Fruit fly (Drosophila melanogaster) whole organism, embryonic: ENCODE measurements around the gene ssp7.

ENCODE experiments used
- Abd-B ChIP-seq: fragments of 200-800 bp; sonication (Bioruptor generic); optimal IDR thresholded peaks from 2 replicates; lab custom pipeline; 2018; ENCODE audit warnings: missing biosample characterization, mild to moderate bottlenecking, missing genetic modification characterization, moderate library complexity
- Bgb ChIP-seq: fragments of 200-800 bp; sonication (Bioruptor generic); IDR thresholded peaks from 2 replicates; pipeline ENCODE4 v1.3.6; 2022; ENCODE audit warnings: missing biosample characterization, missing genetic modification characterization; ENCODE audit not compliant: partially characterized antibody
- CG11695 ChIP-seq: fragments of 200-800 bp; sonication (Bioruptor generic); IDR thresholded peaks from 3 replicates; pipeline ENCODE4 v1.3.6; 2022; ENCODE audit warnings: missing biosample characterization, missing genetic modification characterization
- CG14710 ChIP-seq: fragments of 200-800 bp; sonication (Bioruptor generic); optimal IDR thresholded peaks from 3 replicates; lab custom pipeline; 2019; ENCODE audit warnings: missing biosample characterization, mild to moderate bottlenecking, missing genetic modification characterization, moderate library complexity
- CG15269 ChIP-seq: fragments of 200-800 bp; sonication (Bioruptor generic); optimal IDR thresholded peaks from 2 replicates; lab custom pipeline; 2018; ENCODE audit warnings: missing biosample characterization, mild to moderate bottlenecking, missing genetic modification characterization, moderate library complexity
- CG15601 ChIP-seq: fragments of 200-800 bp; sonication (Bioruptor generic); optimal IDR thresholded peaks from 3 replicates; lab custom pipeline; 2019; ENCODE audit warnings: missing biosample characterization, mild to moderate bottlenecking, missing genetic modification characterization, moderate library complexity
- CG16815 ChIP-seq: fragments of 200-800 bp; sonication (Bioruptor generic); optimal IDR thresholded peaks from 3 replicates; lab custom pipeline; 2017; ENCODE audit warnings: missing biosample characterization, mild to moderate bottlenecking, missing genetic modification characterization
- CG17186 ChIP-seq: fragments of 200-800 bp; sonication (Bioruptor generic); optimal IDR thresholded peaks from 3 replicates; lab custom pipeline; 2017; ENCODE audit warnings: missing biosample characterization, missing genetic modification reagents, missing genetic modification characterization
- CG18262 ChIP-seq: fragments of 200-800 bp; optimal IDR thresholded peaks from 3 replicates; lab custom pipeline; 2019; ENCODE audit warnings: missing biosample characterization, mild to moderate bottlenecking, missing genetic modification characterization, moderate library complexity
- CG2129 ChIP-seq: fragments of 200-800 bp; sonication (Bioruptor generic); IDR thresholded peaks from 2 replicates; pipeline ENCODE4 v1.3.6; 2022; ENCODE audit warnings: missing biosample characterization, missing genetic modification characterization; ENCODE audit not compliant: partially characterized antibody
- CG2712 ChIP-seq: fragments of 200-800 bp; optimal IDR thresholded peaks from 3 replicates; lab custom pipeline; 2019; ENCODE audit warnings: missing biosample characterization, mild to moderate bottlenecking, missing genetic modification characterization, moderate library complexity
- CG2889 ChIP-seq: fragments of 200-800 bp; sonication (Bioruptor generic); IDR thresholded peaks from 3 replicates; pipeline ENCODE4 v1.3.6; 2022; ENCODE audit warnings: missing biosample characterization, missing genetic modification characterization
- CG30403 ChIP-seq: fragments of 200-800 bp; sonication (Bioruptor generic); optimal IDR thresholded peaks from 3 replicates; lab custom pipeline; 2016; ENCODE audit warnings: missing biosample characterization, missing genetic modification characterization
- CG32532 ChIP-seq: fragments of 200-800 bp; sonication (Bioruptor generic); IDR thresholded peaks from 2 replicates; pipeline ENCODE4 v1.3.6; 2022; ENCODE audit warnings: missing biosample characterization, missing genetic modification characterization
- CG34224 ChIP-seq: fragments of 200-800 bp; sonication (Bioruptor generic); IDR thresholded peaks from 3 replicates; pipeline ENCODE4 v1.3.6; 2022; ENCODE audit warnings: missing biosample characterization, missing genetic modification characterization; ENCODE audit not compliant: partially characterized antibody
- CG4424 ChIP-seq: fragments of 200-800 bp; sonication (Bioruptor generic); optimal IDR thresholded peaks from 3 replicates; lab custom pipeline; 2016; ENCODE audit warnings: missing biosample characterization, missing genetic modification characterization
- CG5245 ChIP-seq: fragments of 200-800 bp; sonication (Bioruptor generic); optimal IDR thresholded peaks from 3 replicates; lab custom pipeline; 2016; ENCODE audit warnings: missing biosample characterization, missing genetic modification characterization
- CG7556 ChIP-seq: fragments of 200-800 bp; sonication (Bioruptor generic); optimal IDR thresholded peaks from 2 replicates; lab custom pipeline; 2017; ENCODE audit warnings: missing biosample characterization, mild to moderate bottlenecking, missing genetic modification characterization
- CG9215 ChIP-seq: fragments of 200-800 bp; sonication (Bioruptor generic); IDR thresholded peaks from 2 replicates; pipeline ENCODE4 v1.3.6; 2022; ENCODE audit warnings: missing biosample characterization, missing genetic modification characterization
- CG9437 ChIP-seq: fragments of 200-800 bp; sonication (Bioruptor generic); optimal IDR thresholded peaks from 2 replicates; lab custom pipeline; 2018; ENCODE audit warnings: missing biosample characterization, mild to moderate bottlenecking, missing genetic modification characterization
- CG9876 ChIP-seq: fragments of 200-800 bp; sonication (Bioruptor generic); optimal IDR thresholded peaks from 2 replicates; lab custom pipeline; 2016; ENCODE audit warnings: missing biosample characterization, missing genetic modification characterization
- CTCF ChIP-seq: fragments of 200-800 bp; sonication (Bioruptor generic); optimal IDR thresholded peaks from 2 replicates; lab custom pipeline; 2017; ENCODE audit warnings: missing biosample characterization, mild to moderate bottlenecking, missing genetic modification characterization, moderate library complexity
- Camta ChIP-seq: fragments of 200-800 bp; sonication (Bioruptor generic); optimal IDR thresholded peaks from 2 replicates; lab custom pipeline; 2016; ENCODE audit warnings: missing biosample characterization, missing genetic modification characterization
- E2f1 ChIP-seq: fragments of 200-800 bp; sonication (Bioruptor generic); IDR thresholded peaks from 2 replicates; pipeline ENCODE4 v1.3.6; 2022; ENCODE audit warnings: missing biosample characterization, missing genetic modification characterization
- Fer1 ChIP-seq: fragments of 200-800 bp; sonication (Bioruptor generic); optimal IDR thresholded peaks from 2 replicates; lab custom pipeline; 2017; ENCODE audit warnings: missing biosample characterization, mild to moderate bottlenecking, missing genetic modification characterization
- MBD-R2 ChIP-seq: fragments of 200-800 bp; sonication (Bioruptor generic); IDR thresholded peaks from 2 replicates; pipeline ENCODE4 v1.3.6; 2022; ENCODE audit warnings: missing biosample characterization, missing genetic modification characterization
- Myb ChIP-seq: fragments of 200-800 bp; sonication (Bioruptor generic); optimal IDR thresholded peaks from 2 replicates; lab custom pipeline; 2016; ENCODE audit warnings: missing biosample characterization, missing genetic modification characterization
- Neu2 ChIP-seq: fragments of 200-800 bp; sonication (Bioruptor generic); optimal IDR thresholded peaks from 3 replicates; lab custom pipeline; 2016; ENCODE audit warnings: missing biosample characterization, missing genetic modification characterization, borderline replicate concordance
- Nf-YA ChIP-seq: fragments of 200-800 bp; sonication (Bioruptor generic); IDR thresholded peaks from 2 replicates; pipeline ENCODE4 v1.3.6; 2022; ENCODE audit warnings: missing biosample characterization, missing genetic modification characterization
- Ptx1 ChIP-seq: fragments of 200-800 bp; sonication (Bioruptor generic); IDR thresholded peaks from 2 replicates; pipeline ENCODE4 v1.3.6; 2022; ENCODE audit warnings: missing biosample characterization, missing genetic modification characterization
- Sin3A ChIP-seq: fragments of >200 bp; optimal IDR thresholded peaks from 2 replicates; lab custom pipeline; 2018
- YL-1 ChIP-seq: fragments of 200-800 bp; sonication (Bioruptor generic); optimal IDR thresholded peaks from 3 replicates; lab custom pipeline; 2017; ENCODE audit warnings: missing biosample characterization, mild to moderate bottlenecking, missing genetic modification characterization
- amos ChIP-seq: fragments of 200-800 bp; sonication (Bioruptor generic); IDR thresholded peaks from 2 replicates; pipeline ENCODE4 v1.3.6; 2022; ENCODE audit warnings: missing biosample characterization, missing genetic modification characterization; ENCODE audit not compliant: partially characterized antibody
- ara ChIP-seq: fragments of 200-800 bp; sonication (Bioruptor generic); IDR thresholded peaks from 2 replicates; pipeline ENCODE4 v1.3.6; 2022; ENCODE audit warnings: missing biosample characterization, missing genetic modification characterization
- ase ChIP-seq: fragments of 200-800 bp; sonication (Bioruptor generic); IDR thresholded peaks from 3 replicates; pipeline ENCODE4 v1.3.6; 2022; ENCODE audit warnings: missing biosample characterization, missing genetic modification characterization
- bab2 ChIP-seq: fragments of 200-800 bp; sonication (Bioruptor generic); optimal IDR thresholded peaks from 2 replicates; lab custom pipeline; 2016; ENCODE audit warnings: missing biosample characterization, missing genetic modification characterization
- bowl ChIP-seq: fragments of 200-800 bp; sonication (Bioruptor generic); IDR thresholded peaks from 2 replicates; pipeline ENCODE4 v1.3.6; 2022; ENCODE audit warnings: missing biosample characterization, missing genetic modification characterization
- da ChIP-seq: fragments of 200-800 bp; sonication (Bioruptor generic); optimal IDR thresholded peaks from 2 replicates; lab custom pipeline; 2016; ENCODE audit warnings: missing biosample characterization, missing genetic modification characterization
- dpn ChIP-seq, 2 experiments: fragments of 200-800 bp; sonication (Bioruptor generic); optimal IDR thresholded peaks; 3 replicates each; lab custom pipeline; 2016; ENCODE audit warnings: missing biosample characterization in 2 of 2, missing genetic modification characterization in 2 of 2
- jumu ChIP-seq: fragments of 200-800 bp; sonication (Bioruptor generic); optimal IDR thresholded peaks from 3 replicates; lab custom pipeline; 2016; ENCODE audit warnings: missing biosample characterization, missing genetic modification characterization
- lbe ChIP-seq: fragments of 200-800 bp; sonication (Bioruptor generic); optimal IDR thresholded peaks from 2 replicates; lab custom pipeline; 2016; ENCODE audit warnings: missing biosample characterization, mild to moderate bottlenecking, missing genetic modification characterization
- mam ChIP-seq: fragments of 200-800 bp; sonication (Bioruptor generic); optimal IDR thresholded peaks from 3 replicates; lab custom pipeline; 2016; ENCODE audit warnings: missing biosample characterization, missing genetic modification characterization
- mirr ChIP-seq: fragments of 200-800 bp; sonication (Bioruptor generic); optimal IDR thresholded peaks from 3 replicates; lab custom pipeline; 2018; ENCODE audit warnings: missing biosample characterization, mild to moderate bottlenecking, missing genetic modification characterization
- mld ChIP-seq: fragments of 200-800 bp; sonication (Bioruptor generic); IDR thresholded peaks from 3 replicates; pipeline ENCODE4 v1.3.6; 2022; ENCODE audit warnings: missing biosample characterization, missing genetic modification characterization; ENCODE audit not compliant: partially characterized antibody
- run ChIP-seq: fragments of 200-800 bp; sonication (Bioruptor generic); optimal IDR thresholded peaks from 3 replicates; lab custom pipeline; 2018; ENCODE audit warnings: missing biosample characterization, mild to moderate bottlenecking, missing genetic modification characterization
- sim ChIP-seq: fragments of 200-800 bp; sonication (Bioruptor generic); IDR thresholded peaks from 2 replicates; pipeline ENCODE4 v1.3.6; 2022; ENCODE audit warnings: missing biosample characterization, missing genetic modification characterization
- vfl ChIP-seq: fragments of 200-800 bp; sonication (Bioruptor generic); optimal IDR thresholded peaks from 2 replicates; lab custom pipeline; 2016; ENCODE audit warnings: missing biosample characterization, missing genetic modification characterization
- wek ChIP-seq: fragments of 200-800 bp; sonication (Bioruptor generic); optimal IDR thresholded peaks from 3 replicates; lab custom pipeline; 2018; ENCODE audit warnings: missing biosample characterization, mild to moderate bottlenecking, missing genetic modification characterization, moderate library complexity

Gene ssp7

DNA sequence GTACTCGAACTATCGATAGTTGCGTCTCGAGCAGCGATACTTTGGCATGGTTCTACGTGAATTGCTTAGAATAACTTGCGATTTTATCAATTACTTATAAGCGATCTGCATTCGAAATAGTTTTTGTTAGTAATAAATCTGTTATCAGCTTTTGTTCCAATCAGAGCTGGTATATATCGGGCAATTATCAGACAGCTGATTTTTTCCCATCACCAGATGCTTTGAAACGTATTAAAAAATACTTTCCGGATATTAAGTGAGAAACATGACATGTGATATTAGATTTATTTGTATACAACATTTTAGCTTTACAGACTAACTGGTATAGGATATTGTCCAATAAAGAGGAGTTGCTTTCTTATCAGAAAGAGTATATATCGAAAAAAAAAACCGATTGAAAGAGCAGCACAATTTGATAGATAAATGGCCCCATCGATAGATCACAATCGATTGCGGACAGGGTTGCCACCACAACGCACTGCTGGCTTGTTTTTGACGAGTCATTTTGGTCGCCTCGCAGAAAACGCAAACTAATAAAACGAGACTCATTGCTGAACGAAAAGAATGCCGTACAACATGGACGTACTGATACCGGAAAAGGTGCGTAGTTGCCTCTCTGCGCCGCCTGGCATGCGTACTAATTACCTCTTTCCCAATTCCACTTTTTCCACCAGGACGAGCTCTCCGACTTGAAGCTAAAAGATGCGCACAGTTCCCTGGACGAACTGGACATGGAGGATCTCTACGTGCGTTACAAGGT lies 15.1 kb downstream of the ssp7 start, which contains the start of gene Rpt3 (continued):
- TF ChIP-seq CG9876 (GFP tag; lab: Kevin White, UChicago): no peak
- peak; percentile 47 for TF ChIP-seq Bgb (GFP tag; lab: Robert Waterston, UW)
- TF ChIP-seq ara (GFP tag; lab: Robert Waterston, UW): no peak
- no peak for TF ChIP-seq Neu2 (GFP tag; lab: Kevin White, UChicago)
- TF ChIP-seq YL-1 (GFP tag; lab: Kevin White, UChicago): peak; percentile 43
- no peak for TF ChIP-seq ase (GFP tag; lab: Robert Waterston, UW)
- no peak for TF ChIP-seq sim (GFP tag; lab: Robert Waterston, UW)
- no peak for TF ChIP-seq CG7556 (GFP tag; lab: Kevin White, UChicago)
- TF ChIP-seq Myb: peak; percentile 37
- TF ChIP-seq vfl: no peak
- no peak for TF ChIP-seq Camta (GFP tag; lab: Kevin White, UChicago)
- TF ChIP-seq wek (GFP tag; lab: Kevin White, UChicago): no peak
- TF ChIP-seq CG15601 (tag; lab: Kevin White, UChicago): no peak
- TF ChIP-seq Ptx1 (GFP tag; lab: Robert Waterston, UW): no peak
- TF ChIP-seq CTCF (GFP tag; lab: Kevin White, UChicago): no peak
- TF ChIP-seq mam (GFP tag; lab: Kevin White, UChicago): peak; percentile 0
- TF ChIP-seq MBD-R2 (GFP tag; lab: Robert Waterston, UW): peak; percentile 47
- TF ChIP-seq CG9437 (GFP tag; lab: Kevin White, UChicago): peak; percentile 5
- TF ChIP-seq CG2712 (tag; lab: Kevin White, UChicago): peak; percentile 34
- no peak for TF ChIP-seq CG9215
- TF ChIP-seq CG14710 (tag; lab: Kevin White, UChicago): peak; percentile 99
- TF ChIP-seq CG15269 (tag; lab: Kevin White, UChicago): no peak
- no peak for TF ChIP-seq lbe (GFP tag; lab: Kevin White, UChicago)
- TF ChIP-seq CG16815 (GFP tag; lab: Kevin White, UChicago): no peak
- peak; percentile 15 for TF ChIP-seq Abd-B (GFP tag; lab: Kevin White, UChicago)
- TF ChIP-seq da (GFP tag; lab: Kevin White, UChicago): no peak
- peak; percentile 66 for TF ChIP-seq CG34224 (GFP tag; lab: Robert Waterston, UW)
- no peak for TF ChIP-seq CG5245 (GFP tag; lab: Kevin White, UChicago)
- TF ChIP-seq CG2889 (GFP tag; lab: Robert Waterston, UW): no peak
- 0 out of 2 replicates have a peak, but pooled peaks have one; percentile 8 for TF ChIP-seq CG32532 (GFP tag; lab: Robert Waterston, UW)
- 0 out of 2 replicates have a peak, but pooled peaks have one; percentile 53 for TF ChIP-seq CG2129 (GFP tag; lab: Robert Waterston, UW)
- TF ChIP-seq run (tag; lab: Kevin White, UChicago): no peak
- peak; percentile 39 for TF ChIP-seq CG30403 (GFP tag; lab: Kevin White, UChicago)
- no peak for TF ChIP-seq CG11695 (GFP tag; lab: Robert Waterston, UW)
- TF ChIP-seq mld (GFP tag; lab: Robert Waterston, UW): peak; percentile 9; the same call in 1 of the 3 replicates
- TF ChIP-seq CG17186 (GFP tag; lab: Kevin White, UChicago): peak; percentile 49
- peak in 1 of 2 experiments; percentile 24 for TF ChIP-seq dpn (GFP tag; optimal IDR thresholded peaks at IDR 0.05; lab: Kevin White, UChicago)
- peak; percentile 79 for TF ChIP-seq Sin3A (lab: Kevin White, UChicago)
- TF ChIP-seq CG4424 (GFP tag; lab: Kevin White, UChicago): no peak
- TF ChIP-seq mirr: no peak
- TF ChIP-seq E2f1 (GFP tag; lab: Robert Waterston, UW): no peak
- TF ChIP-seq jumu (GFP tag; lab: Kevin White, UChicago): peak; percentile 12
- no peak for TF ChIP-seq Nf-YA (GFP tag; lab: Robert Waterston, UW)
- no peak for TF ChIP-seq Fer1 (GFP tag; lab: Kevin White, UChicago)
- no peak for TF ChIP-seq bab2 (GFP tag; lab: Kevin White, UChicago)
- TF ChIP-seq amos (GFP tag; lab: Robert Waterston, UW): peak; percentile 73
- no peak for TF ChIP-seq bowl (GFP tag; lab: Robert Waterston, UW)
- no peak for TF ChIP-seq CG18262
